Worm (Caenorhabditis elegans): Measurements from ENCODE around the gene C18H2.5.

ce11 chrIII:7661978-7662377 is 32.2 kb downstream of the C18H2.5 start, which contains the start of gene lido-18:
- TF ChIP-seq pes-1 (GFP tag; IDR thresholded peaks at IDR 0.05), result no peak
- TF ChIP-seq tra-4 (tag; optimal IDR thresholded peaks at IDR 0.05), result no peak
- TF ChIP-seq hmbx-1 (tag; optimal IDR thresholded peaks at IDR 0.05), result no peak
- no peak for TF ChIP-seq flt-1 (GFP tag; IDR thresholded peaks at IDR 0.05)
- TF ChIP-seq hmg-4 (GFP tag; optimal IDR thresholded peaks at IDR 0.05), result no peak
- no peak for TF ChIP-seq aly-1 (tag; optimal IDR thresholded peaks at IDR 0.05)
